Worm (Caenorhabditis elegans) whole organism, L1 larva: ENCODE results near the gene ZC196.8.
"Not testable (repeated sequence)": the region's sequence is repeated elsewhere in the genome, so short reads cannot be mapped to it uniquely, and the experiment has no call there.

Source experiments
- C34B4.2 ChIP-seq: sonication (generic microtip); optimal IDR thresholded peaks from 2 replicates; lab custom pipeline; 2017; ENCODE audit warnings: mild to moderate bottlenecking, missing genetic modification characterization, missing compliant biosample characterization
- F16B12.6 ChIP-seq: fragments of 150-350 bp; optimal IDR thresholded peaks from 2 replicates; lab custom pipeline; 2014; ENCODE audit warnings: missing biosample characterization, missing genetic modification characterization
- aha-1 ChIP-seq: fragments of 150-350 bp; optimal IDR thresholded peaks from 2 replicates; lab custom pipeline; 2014; ENCODE audit warnings: missing biosample characterization, missing genetic modification characterization
- alr-1 ChIP-seq: fragments of 200-800 bp; sonication (Bioruptor generic); optimal IDR thresholded peaks from 2 replicates; lab custom pipeline; 2018; ENCODE audit warnings: borderline replicate concordance, mild to moderate bottlenecking, missing genetic modification characterization, missing compliant biosample characterization
- ceh-63 ChIP-seq: fragments of 200-800 bp; sonication (Bioruptor generic); optimal IDR thresholded peaks from 2 replicates; lab custom pipeline; 2018; ENCODE audit warnings: mild to moderate bottlenecking, missing genetic modification characterization, missing compliant biosample characterization
- ces-1 ChIP-seq: fragments of 150-350 bp; optimal IDR thresholded peaks from 2 replicates; lab custom pipeline; 2014; ENCODE audit warnings: missing biosample characterization, missing genetic modification reagents, missing genetic modification characterization
- dsc-1 ChIP-seq: sonication (generic microtip); optimal IDR thresholded peaks from 2 replicates; lab custom pipeline; 2016; ENCODE audit warnings: mild to moderate bottlenecking, missing genetic modification characterization, missing compliant biosample characterization
- efl-1 ChIP-seq, 4 experiments: fragments of 150-350 bp; optimal IDR thresholded peaks in 3 of 4; peaks in 1 of 4; 1 replicate in 1 of 4; 2 replicates in 3 of 4; lab custom pipeline; 2014; ENCODE audit warnings: missing biosample characterization in 2 of 4, missing genetic modification characterization in 2 of 4, missing genetic modification reagents in 2 of 4
- efl-3 ChIP-seq: fragments of 200-800 bp; sonication (Bioruptor generic); optimal IDR thresholded peaks from 2 replicates; lab custom pipeline; 2018; ENCODE audit warnings: mild to moderate bottlenecking, missing genetic modification characterization, missing compliant biosample characterization
- egl-27 ChIP-seq, 2 experiments: fragments of 150-350 bp in 1 of 2; sonication (generic microtip); optimal IDR thresholded peaks; 3 replicates each; lab custom pipeline; 2017 to 2018; ENCODE audit warnings: missing biosample characterization in 2 of 2, missing genetic modification characterization in 2 of 2, missing genetic modification reagents in 2 of 2
- elt-2 ChIP-seq: sonication (generic microtip); optimal IDR thresholded peaks from 2 replicates; lab custom pipeline; 2016; ENCODE audit warnings: missing genetic modification characterization, mild to moderate bottlenecking, inconsistent platforms, missing compliant biosample characterization, missing genetic modification reagents
- fkh-4 ChIP-seq: sonication (generic microtip); optimal IDR thresholded peaks from 2 replicates; lab custom pipeline; 2016; ENCODE audit warnings: missing compliant biosample characterization, missing genetic modification characterization, borderline replicate concordance
- hlh-17 ChIP-seq: fragments of 200-800 bp; sonication (Bioruptor generic); optimal IDR thresholded peaks from 2 replicates; lab custom pipeline; 2018; ENCODE audit warnings: missing genetic modification characterization, mild to moderate bottlenecking, missing compliant biosample characterization, moderate library complexity, borderline replicate concordance
- irx-1 ChIP-seq: sonication (generic microtip); optimal IDR thresholded peaks from 2 replicates; lab custom pipeline; 2016; ENCODE audit warnings: missing genetic modification characterization, missing compliant biosample characterization
- lin-13 ChIP-seq: fragments of 150-350 bp; optimal IDR thresholded peaks from 2 replicates; lab custom pipeline; 2014; ENCODE audit warnings: missing biosample characterization, missing genetic modification reagents, missing genetic modification characterization
- lin-35 ChIP-seq, 2 experiments: fragments of 150-350 bp; optimal IDR thresholded peaks; 2 replicates each; lab custom pipeline; 2014; ENCODE audit warnings: missing biosample characterization in 2 of 2, missing genetic modification characterization in 2 of 2, missing genetic modification reagents in 2 of 2
- lsy-2 ChIP-seq, 2 experiments: fragments of 150-350 bp; optimal IDR thresholded peaks; 2 replicates each; lab custom pipeline; 2014; ENCODE audit warnings: missing biosample characterization in 2 of 2, missing genetic modification characterization in 2 of 2
- mdl-1 ChIP-seq, 2 experiments: fragments of 150-350 bp; optimal IDR thresholded peaks; 2 replicates each; lab custom pipeline; 2014 to 2017; ENCODE audit warnings: missing biosample characterization in 2 of 2, missing genetic modification characterization in 2 of 2, inconsistent platforms in 1 of 2
- mef-2 ChIP-seq: fragments of 150-350 bp; optimal IDR thresholded peaks from 2 replicates; lab custom pipeline; 2014; ENCODE audit warnings: missing biosample characterization, missing genetic modification characterization
- mep-1 ChIP-seq: fragments of 150-350 bp; optimal IDR thresholded peaks from 2 replicates; lab custom pipeline; 2014; ENCODE audit warnings: missing biosample characterization, missing genetic modification characterization
- nhr-11 ChIP-seq: fragments of 150-350 bp; optimal IDR thresholded peaks from 2 replicates; lab custom pipeline; 2014; ENCODE audit warnings: missing biosample characterization, missing genetic modification characterization
- nhr-19 ChIP-seq: fragments of 200-800 bp; sonication (Bioruptor generic); conservative IDR thresholded peaks from 2 replicates; pipeline ENCODE4 v1.3.6; 2022; ENCODE audit warnings: missing genetic modification characterization, missing compliant biosample characterization
- nhr-20 ChIP-seq: sonication (generic microtip); optimal IDR thresholded peaks from 2 replicates; lab custom pipeline; 2016; ENCODE audit warnings: mild to moderate bottlenecking, missing genetic modification characterization, missing compliant biosample characterization
- nhr-71 ChIP-seq: sonication (generic microtip); optimal IDR thresholded peaks from 2 replicates; lab custom pipeline; 2016; ENCODE audit warnings: mild to moderate bottlenecking, missing genetic modification characterization, moderate library complexity, missing compliant biosample characterization
- nhr-77 ChIP-seq: fragments of 150-350 bp; optimal IDR thresholded peaks from 2 replicates; lab custom pipeline; 2014; ENCODE audit warnings: missing biosample characterization, missing genetic modification characterization
- nhr-90 ChIP-seq: sonication (generic microtip); optimal IDR thresholded peaks from 2 replicates; lab custom pipeline; 2016; ENCODE audit warnings: mild to moderate bottlenecking, missing genetic modification characterization, missing compliant biosample characterization; ENCODE audit not compliant: poor library complexity
- pax-3 ChIP-seq: fragments of 200-800 bp; sonication (Bioruptor generic); optimal IDR thresholded peaks from 2 replicates; lab custom pipeline; 2018; ENCODE audit warnings: mild to moderate bottlenecking, missing genetic modification characterization, moderate library complexity, missing compliant biosample characterization
- rnt-1 ChIP-seq: sonication (generic microtip); optimal IDR thresholded peaks from 2 replicates; lab custom pipeline; 2016; ENCODE audit warnings: mild to moderate bottlenecking, missing genetic modification characterization, moderate library complexity, missing compliant biosample characterization
- snpc-4 ChIP-seq: fragments of 150-350 bp; optimal IDR thresholded peaks from 2 replicates; lab custom pipeline; 2014; ENCODE audit warnings: missing biosample characterization, missing genetic modification characterization
- snu-23 ChIP-seq: sonication (generic microtip); optimal IDR thresholded peaks from 2 replicates; lab custom pipeline; 2016; ENCODE audit warnings: missing genetic modification characterization, missing compliant biosample characterization
- sup-37 ChIP-seq: fragments of 200-800 bp; sonication (Bioruptor generic); optimal IDR thresholded peaks from 2 replicates; lab custom pipeline; 2018; ENCODE audit warnings: mild to moderate bottlenecking, missing genetic modification characterization, missing compliant biosample characterization
- unc-130 ChIP-seq: fragments of 150-350 bp; optimal IDR thresholded peaks from 2 replicates; lab custom pipeline; 2017; ENCODE audit warnings: missing biosample characterization, missing genetic modification characterization, inconsistent platforms
- unc-30 ChIP-seq: sonication (generic microtip); optimal IDR thresholded peaks from 2 replicates; lab custom pipeline; 2017; ENCODE audit warnings: missing biosample characterization, missing genetic modification characterization
- unc-62 ChIP-seq: fragments of 150-350 bp; optimal IDR thresholded peaks from 2 replicates; lab custom pipeline; 2014; ENCODE audit warnings: missing biosample characterization, missing genetic modification reagents, missing genetic modification characterization
- unc-86 ChIP-seq: sonication (generic microtip); optimal IDR thresholded peaks from 2 replicates; lab custom pipeline; 2016; ENCODE audit warnings: missing genetic modification characterization, missing compliant biosample characterization
- xbp-1 ChIP-seq: sonication (generic microtip); optimal IDR thresholded peaks from 2 replicates; lab custom pipeline; 2016; ENCODE audit warnings: missing genetic modification characterization, missing compliant biosample characterization
- zag-1 ChIP-seq: fragments of 150-350 bp; optimal IDR thresholded peaks from 2 replicates; lab custom pipeline; 2014; ENCODE audit warnings: missing biosample characterization, missing genetic modification characterization
- ztf-4 ChIP-seq: fragments of 150-350 bp; optimal IDR thresholded peaks from 2 replicates; lab custom pipeline; 2014; ENCODE audit warnings: missing biosample characterization, missing genetic modification characterization

The ZC196.8 gene

DNA sequence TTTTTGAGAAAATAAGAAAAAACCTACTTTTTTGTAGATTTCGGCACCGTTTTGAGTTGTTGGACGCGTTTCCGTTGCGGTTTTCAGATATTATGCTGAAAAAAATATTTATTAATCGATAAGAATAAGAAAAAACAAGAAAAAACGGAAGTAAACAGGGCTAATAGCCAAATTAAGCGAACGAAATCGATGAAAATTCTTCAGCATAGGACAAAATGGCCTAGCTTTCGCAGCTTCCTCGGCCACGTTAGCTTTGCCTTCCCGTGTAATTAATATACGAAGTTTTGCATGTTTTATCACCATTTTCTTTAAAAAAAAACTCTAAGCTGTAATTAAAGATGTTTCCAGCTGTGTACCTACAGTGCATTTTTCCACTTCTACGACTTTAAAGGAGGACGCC is 25.8 kb downstream of the ZC196.8 start, which contains the start of gene ZC190.10:
ZC190.10 (minus strand) TSS at position 101 of the 400 bp plus-strand sequence.
- not testable (repeated sequence) for TF ChIP-seq mef-2; nhr-11 (tag; lab: Kevin White, UChicago); elt-2 (tag; lab: Kevin White, UChicago)
- TF ChIP-seq, all 84 proteins: peak for 0; not testable (repeated sequence) for 84

DNA sequence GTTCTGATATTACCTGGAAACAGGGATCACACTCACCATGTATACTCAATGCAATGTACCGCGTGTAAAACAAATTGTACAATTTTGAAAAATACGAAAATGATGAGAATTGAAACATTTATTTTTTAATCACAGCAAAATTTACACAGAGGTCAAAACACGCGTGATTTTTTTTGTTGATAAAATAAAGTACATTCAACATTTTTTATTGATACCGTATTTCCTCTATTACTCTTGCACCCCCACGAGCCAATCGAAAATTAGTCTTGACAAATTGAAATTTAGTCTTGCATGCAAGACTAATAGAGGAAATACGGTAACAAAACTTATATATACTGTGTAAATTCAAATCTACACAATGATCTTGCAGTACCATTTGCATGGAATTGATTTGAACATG is 34.4 kb downstream of the ZC196.8 start, which contains the start of gene ZC190.8:
ZC190.8 (minus strand) TSS at position 101 of the 400 bp plus-strand sequence.
- no peak for TF ChIP-seq lin-13 (GFP tag; lab: Kevin White, UChicago)
- no peak for TF ChIP-seq nhr-19 (GFP tag; lab: Robert Waterston, UW)
- TF ChIP-seq F16B12.6 (tag; lab: Kevin White, UChicago): no peak
- no peak for TF ChIP-seq nhr-11 (tag; lab: Kevin White, UChicago)
- no peak for TF ChIP-seq nhr-20 (tag; lab: Kevin White, UChicago)
- TF ChIP-seq efl-3 (GFP tag; lab: Kevin White, UChicago): no peak
- no peak for TF ChIP-seq unc-62
- TF ChIP-seq snu-23 (GFP tag; lab: Kevin White, UChicago): no peak
- TF ChIP-seq unc-130 (tag; lab: Kevin White, UChicago): no peak
- TF ChIP-seq rnt-1 (tag; lab: Kevin White, UChicago): no peak
- TF ChIP-seq pax-3 (tag; lab: Kevin White, UChicago): no peak
- TF ChIP-seq zag-1 (tag; lab: Kevin White, UChicago): no peak
- no peak for TF ChIP-seq lin-35 (GFP tag; optimal IDR thresholded peaks at IDR 0.05; lab: Kevin White, UChicago)
- no peak for TF ChIP-seq nhr-71 (tag; lab: Kevin White, UChicago)
- TF ChIP-seq lsy-2 (tag; optimal IDR thresholded peaks at IDR 0.05; lab: Kevin White, UChicago): no peak
- no peak for TF ChIP-seq nhr-77 (tag; lab: Kevin White, UChicago)
- TF ChIP-seq ces-1 (GFP tag; lab: Kevin White, UChicago): no peak
- no peak for TF ChIP-seq ceh-63 (GFP tag; lab: Kevin White, UChicago)
- no peak for TF ChIP-seq mdl-1 (tag; optimal IDR thresholded peaks at IDR 0.05; lab: Kevin White, UChicago)

DNA sequence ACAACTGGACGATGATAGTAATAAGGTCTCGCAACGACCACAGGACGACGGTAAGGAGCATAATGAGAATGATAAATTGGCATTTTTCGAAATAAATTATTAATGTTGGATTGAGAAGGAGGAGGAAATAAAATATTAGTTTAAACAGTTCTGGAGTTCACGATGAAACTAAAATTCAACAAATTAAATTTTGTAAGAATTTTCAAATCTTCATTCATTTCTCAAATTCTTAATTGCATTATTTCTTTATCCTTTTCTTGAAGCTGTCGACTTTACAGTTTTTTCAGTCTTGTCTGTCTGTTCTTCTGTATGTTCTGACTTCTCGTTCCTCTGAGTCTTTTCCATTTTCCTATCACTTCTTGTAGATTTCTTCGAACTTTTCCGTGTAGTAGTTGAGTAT is 35.3 kb downstream of the ZC196.8 start, which contains the start of gene ZC190.7:
ZC190.7 (minus strand) TSS at position 101 of the 400 bp plus-strand sequence.
- TF ChIP-seq mdl-1 (tag; optimal IDR thresholded peaks at IDR 0.05; lab: Kevin White, UChicago) (no peak), efl-1 (optimal IDR thresholded peaks at IDR 0.05; lab: Kevin White, UChicago) (no peak), efl-1 (GFP tag; optimal IDR thresholded peaks at IDR 0.05 in 1 of 2; lab: Kevin White, UChicago) (no peak), ztf-4 (no peak), pax-3 (tag; lab: Kevin White, UChicago) (no peak), egl-27 (tag; optimal IDR thresholded peaks at IDR 0.05; lab: Kevin White, UChicago) (no peak), snpc-4 (no peak), alr-1 (no peak), aha-1 (tag; lab: Kevin White, UChicago) (no peak), C34B4.2 (tag; lab: Kevin White, UChicago) (no peak), irx-1 (no peak), nhr-90 (tag; lab: Kevin White, UChicago) (no peak), nhr-20 (tag; lab: Kevin White, UChicago) (no peak)

DNA sequence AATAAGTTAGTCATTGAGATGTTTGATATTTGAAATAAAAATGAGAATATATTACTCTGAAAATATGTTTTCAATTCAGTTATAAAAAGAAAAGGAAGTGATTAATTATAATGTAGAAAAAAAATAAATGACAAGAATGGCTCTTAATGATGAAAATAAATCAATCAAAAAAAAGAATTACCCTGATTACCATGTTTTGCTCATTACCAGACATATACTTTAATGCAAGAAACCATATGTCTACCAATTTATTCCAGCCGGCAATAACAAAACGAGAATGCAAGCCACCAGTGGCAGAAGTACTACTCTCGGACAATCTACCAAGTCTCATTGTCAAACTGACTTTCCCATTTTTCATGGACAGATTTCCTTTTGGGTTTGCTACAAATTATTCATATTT is 38.3 kb downstream of the ZC196.8 start:
- TF ChIP-seq ztf-4 (no peak), xbp-1 (tag; lab: Kevin White, UChicago) (no peak), unc-30 (tag; lab: Kevin White, UChicago) (no peak), dsc-1 (peak; percentile 76), mep-1 (tag; lab: Kevin White, UChicago) (no peak), unc-62 (no peak), nhr-19 (GFP tag; lab: Robert Waterston, UW) (no peak), mdl-1 (tag; optimal IDR thresholded peaks at IDR 0.05; lab: Kevin White, UChicago) (no peak), fkh-4 (tag; lab: Kevin White, UChicago) (peak; percentile 67), unc-86 (tag; lab: Kevin White, UChicago) (no peak), hlh-17 (GFP tag; lab: Kevin White, UChicago) (no peak), C34B4.2 (tag; lab: Kevin White, UChicago) (no peak), aha-1 (tag; lab: Kevin White, UChicago) (no peak), sup-37 (GFP tag; lab: Kevin White, UChicago) (no peak)
